Worm (Caenorhabditis elegans) whole organism, young adult: ENCODE results near the gene Y53F4B.26.

Experiments used
- F57A8.1 ChIP-seq: fragments of 200-800 bp; sonication (Bioruptor generic); optimal IDR thresholded peaks from 2 replicates; lab custom pipeline; 2018; ENCODE audit warnings: mild to moderate bottlenecking, missing genetic modification characterization, moderate library complexity, missing compliant biosample characterization
- Y53F4B.3 ChIP-seq: fragments of 200-800 bp; sonication (Bioruptor generic); IDR thresholded peaks from 2 replicates; pipeline ENCODE4 v1.3.6; 2022; ENCODE audit warnings: missing genetic modification reagents, missing genetic modification characterization, missing compliant biosample characterization
- ceh-79 ChIP-seq: sonication (generic microtip); optimal IDR thresholded peaks from 2 replicates; lab custom pipeline; 2017; ENCODE audit warnings: mild to moderate bottlenecking, missing genetic modification characterization, missing compliant biosample characterization
- hlh-26 ChIP-seq: fragments of 200-800 bp; sonication (Bioruptor generic); conservative IDR thresholded peaks from 2 replicates; pipeline ENCODE4 v1.3.6; 2022; ENCODE audit warnings: missing genetic modification reagents, missing genetic modification characterization, missing compliant biosample characterization
- madf-6 ChIP-seq: fragments of 200-800 bp; sonication (Bioruptor generic); IDR thresholded peaks from 2 replicates; pipeline ENCODE4 v1.3.6; 2022; ENCODE audit warnings: missing genetic modification reagents, missing genetic modification characterization, missing compliant biosample characterization
- sdz-38 ChIP-seq: sonication (generic microtip); optimal IDR thresholded peaks from 2 replicates; lab custom pipeline; 2016; ENCODE audit warnings: missing genotype, missing genetic modification characterization, missing compliant biosample characterization
- ztf-22 ChIP-seq: fragments of 200-800 bp; sonication (Bioruptor generic); optimal IDR thresholded peaks from 2 replicates; lab custom pipeline; 2018; ENCODE audit warnings: mild to moderate bottlenecking, missing genetic modification characterization, moderate library complexity, missing compliant biosample characterization

- TF ChIP-seq madf-6 (GFP tag; lab: Robert Waterston, UW) (no peak), hlh-26 (GFP tag; lab: Robert Waterston, UW) (no peak), F57A8.1 (GFP tag; lab: Kevin White, UChicago) (no peak), ceh-79 (tag; lab: Kevin White, UChicago) (no peak), Y53F4B.3 (GFP tag; lab: Robert Waterston, UW) (no peak), sdz-38 (no peak), ztf-22 (GFP tag; lab: Kevin White, UChicago) (no peak)
Measured at ce11 chrII:15134332-15134731, 6.4 kb downstream of the Y53F4B.26 start, which contains the start of gene Y53F4B.24.
